Worm (Caenorhabditis elegans) whole organism, L4 larva: Measurements from ENCODE around the gene T13A10.1.

ENCODE experiments used
- hlh-30 ChIP-seq: sonication (generic microtip); optimal IDR thresholded peaks from 2 replicates; lab custom pipeline; 2017; ENCODE audit warnings: antibody characterized with exemption, mild to moderate bottlenecking, missing genetic modification characterization, missing compliant biosample characterization; ENCODE audit not compliant: insufficient read depth
- nhr-11 ChIP-seq: fragments of 150-350 bp; optimal IDR thresholded peaks from 2 replicates; lab custom pipeline; 2014; ENCODE audit warnings: missing biosample characterization, missing genetic modification characterization
- set-16 ChIP-seq: fragments of 200-800 bp; sonication (Bioruptor generic); IDR thresholded peaks from 2 replicates; pipeline ENCODE4 v1.3.6; 2022; ENCODE audit warnings: missing genetic modification reagents, missing genetic modification characterization, missing compliant biosample characterization

ce11 chrIV:6323654-6324224 is 47.9 kb downstream of the T13A10.1 start, which contains the start of gene sqd-1:
- TF ChIP-seq nhr-11 (tag; lab: Kevin White, UChicago): peak; percentile 95
- TF ChIP-seq hlh-30 (tag; lab: Kevin White, UChicago): peak; percentile 92
- TF ChIP-seq set-16 (GFP tag; lab: Robert Waterston, UW): peak; percentile 78
